Fruit fly (Drosophila melanogaster): ENCODE results near the gene CG13999.

Gene CG13999

DNA sequence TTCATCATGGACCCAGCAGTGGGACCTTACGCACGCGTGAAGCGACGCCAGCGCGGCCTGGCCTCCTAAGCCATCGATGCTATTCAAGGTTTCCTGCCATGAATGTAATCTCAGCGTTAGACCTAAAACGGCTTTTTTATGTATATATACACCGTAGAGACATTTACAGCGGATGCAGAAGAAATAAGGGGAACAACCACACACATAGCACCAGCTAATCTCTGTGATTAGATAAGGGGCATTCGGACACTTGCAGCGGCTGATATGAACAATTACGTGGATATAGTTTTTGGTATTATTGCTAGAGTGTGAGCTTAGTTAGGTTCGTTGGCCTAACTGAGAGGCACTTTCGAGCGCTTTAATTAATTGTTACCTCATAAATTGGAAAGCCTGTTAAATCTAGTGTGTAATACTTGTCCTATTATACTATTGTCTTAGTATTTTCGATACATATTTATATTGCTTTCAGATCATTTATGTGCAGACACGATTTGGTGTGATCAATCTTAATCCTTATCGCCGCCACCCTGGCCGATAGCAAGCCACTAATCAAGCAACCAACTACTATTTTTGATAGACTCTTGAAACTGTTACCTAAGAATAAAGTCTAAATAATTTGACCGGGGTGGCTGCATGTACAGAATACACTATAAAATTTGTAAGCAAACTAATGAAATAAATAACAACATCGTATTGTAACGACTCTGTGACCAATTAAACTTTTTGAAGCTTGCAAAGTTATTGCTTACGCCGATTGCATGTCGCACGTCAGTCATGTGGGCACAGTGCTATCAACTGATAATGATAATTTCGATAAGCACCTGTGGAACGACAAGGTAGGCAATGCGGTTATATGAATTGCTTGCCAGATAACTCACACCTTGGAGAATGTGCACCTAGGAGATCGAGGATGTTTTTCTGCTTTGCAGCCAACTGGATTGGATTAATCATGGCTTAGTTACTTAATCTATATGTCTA lies 32.1 kb upstream of the CG13999 start:
- no peak for TF ChIP-seq lola (GFP tag; optimal IDR thresholded peaks at IDR 0.05)
- TF ChIP-seq chinmo (GFP tag; IDR thresholded peaks at IDR 0.05; ENCODE audit: partially characterized antibody), result peak; percentile 53; the same call in 1 of the 4 replicates
- no peak for TF ChIP-seq CG3726 (GFP tag; IDR thresholded peaks at IDR 0.05)
- TF ChIP-seq az2 (GFP tag; optimal IDR thresholded peaks at IDR 0.05), result no peak
- peak; percentile 80 for TF ChIP-seq grn (GFP tag; optimal IDR thresholded peaks at IDR 0.05)
- peak; percentile 37 for TF ChIP-seq mirr (GFP tag; optimal IDR thresholded peaks at IDR 0.05)
- TF ChIP-seq GATAe (GFP tag; conservative IDR thresholded peaks at IDR 0.05), result peak; percentile 64; the same call in 1 of the 2 replicates
- peak; percentile 36 for TF ChIP-seq CG34376 (GFP tag; optimal IDR thresholded peaks at IDR 0.05)
- 0 out of 2 replicates have a peak, but pooled peaks have one; percentile 37 for TF ChIP-seq sens-2 (GFP tag; IDR thresholded peaks at IDR 0.05)
- TF ChIP-seq Poxn (GFP tag; IDR thresholded peaks at IDR 0.05), result no peak
- TF ChIP-seq exex (tag; optimal IDR thresholded peaks at IDR 0.05), result peak; percentile 78
- TF ChIP-seq Pdp1 (GFP tag; optimal IDR thresholded peaks at IDR 0.05), result peak in 1 of 2 experiments; percentile 68
- TF ChIP-seq Hey (tag; optimal IDR thresholded peaks at IDR 0.05), result peak; percentile 98
- TF ChIP-seq ara (GFP tag; IDR thresholded peaks at IDR 0.05), result 0 out of 2 replicates have a peak, but pooled peaks have one; percentile 31
- TF ChIP-seq CG2199 (GFP tag; IDR thresholded peaks at IDR 0.05), result peak; percentile 77; the same call in 1 of the 3 replicates
- no peak for TF ChIP-seq HLH3B (GFP tag; IDR thresholded peaks at IDR 0.05)
- peak; percentile 16; the same call in 1 of the 3 replicates for TF ChIP-seq Dbx (GFP tag; IDR thresholded peaks at IDR 0.05)
- 0 out of 3 replicates have a peak, but pooled peaks have one; percentile 21 for TF ChIP-seq ci (GFP tag; IDR thresholded peaks at IDR 0.05)
- TF ChIP-seq Ets65A (GFP tag), result peak; percentile 61
- TF ChIP-seq sug (tag; optimal IDR thresholded peaks at IDR 0.05), result peak; percentile 40

DNA sequence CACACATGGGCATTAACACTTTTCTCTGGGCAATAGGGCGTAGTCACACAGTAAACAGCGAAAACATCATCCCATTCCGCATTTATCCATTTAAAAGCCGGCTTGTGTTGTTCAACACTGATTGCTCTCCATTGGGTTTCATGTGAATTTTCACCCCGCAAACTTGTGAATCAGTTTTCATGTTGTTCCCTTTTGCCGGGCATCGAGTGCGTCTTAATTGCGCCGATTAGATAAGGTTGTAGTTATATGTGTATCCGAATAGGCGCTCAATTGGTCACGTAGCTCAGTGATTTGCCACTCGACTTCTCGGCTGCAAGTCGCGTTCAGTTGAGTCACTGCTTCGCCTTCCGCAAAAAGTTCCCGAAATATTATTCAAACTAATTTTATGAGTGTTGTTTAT lies 30.7 kb upstream of the CG13999 start:
- TF ChIP-seq CG15479 (GFP tag; optimal IDR thresholded peaks at IDR 0.05) (peak; percentile 4), sug (tag; optimal IDR thresholded peaks at IDR 0.05) (peak; percentile 27), cg (GFP tag; optimal IDR thresholded peaks at IDR 0.05) (peak; percentile 21), h (optimal IDR thresholded peaks at IDR 0.05) (no peak), CG5180 (GFP tag; optimal IDR thresholded peaks at IDR 0.05) (no peak), CG1529 (GFP tag; optimal IDR thresholded peaks at IDR 0.05) (peak; percentile 86), Hey (tag; optimal IDR thresholded peaks at IDR 0.05) (peak; percentile 40), Mad (GFP tag; optimal IDR thresholded peaks at IDR 0.05) (no peak), pros (GFP tag; optimal IDR thresholded peaks at IDR 0.05) (peak; percentile 1), gsb-n (tag; optimal IDR thresholded peaks at IDR 0.05) (peak; percentile 72), CG31388 (GFP tag; optimal IDR thresholded peaks at IDR 0.05) (no peak), kay (GFP tag; optimal IDR thresholded peaks at IDR 0.05) (peak; percentile 28), CG3995 (GFP tag; optimal IDR thresholded peaks at IDR 0.05) (peak; percentile 85), stwl (tag; optimal IDR thresholded peaks at IDR 0.05) (peak; percentile 30), CG18011 (GFP tag; optimal IDR thresholded peaks at IDR 0.05) (peak; percentile 32), amos (GFP tag; IDR thresholded peaks at IDR 0.05; ENCODE audit: partially characterized antibody) (no peak), CG4282 (GFP tag; optimal IDR thresholded peaks at IDR 0.05) (peak; percentile 15), CG10267 (tag; optimal IDR thresholded peaks at IDR 0.05) (peak; percentile 73), CG34376 (GFP tag; optimal IDR thresholded peaks at IDR 0.05) (peak; percentile 75), CG6791 (GFP tag; IDR thresholded peaks at IDR 0.05; ENCODE audit: partially characterized antibody) (no peak), br (optimal IDR thresholded peaks at IDR 0.05) (no peak), TFAM (GFP tag; optimal IDR thresholded peaks at IDR 0.05) (no peak), CG17829 (tag; optimal IDR thresholded peaks at IDR 0.05) (no peak), Fer2 (tag; optimal IDR thresholded peaks at IDR 0.05) (no peak), exex (tag; optimal IDR thresholded peaks at IDR 0.05) (peak; percentile 87), gro (GFP tag; optimal IDR thresholded peaks at IDR 0.05) (no peak), mirr (GFP tag; optimal IDR thresholded peaks at IDR 0.05) (peak; percentile 31), gfzf (GFP tag; optimal IDR thresholded peaks at IDR 0.05) (no peak), dysf (GFP tag; IDR thresholded peaks at IDR 0.05) (no peak), Adf1 (GFP tag; IDR thresholded peaks at IDR 0.05) (no peak), Pdp1 (GFP tag; optimal IDR thresholded peaks at IDR 0.05) (peak in 1 of 2 experiments; percentile 47), Hr3 (GFP tag; optimal IDR thresholded peaks at IDR 0.05) (no peak), Med (GFP tag) (peak; percentile 51)
